Fruit fly (Drosophila melanogaster) whole organism, embryonic: Measurements from ENCODE around the gene Vps52.

ENCODE experiments used
- Adf1 ChIP-seq: fragments of 200-800 bp; sonication (Bioruptor generic); IDR thresholded peaks from 2 replicates; pipeline ENCODE4 v1.3.6; 2022; ENCODE audit warnings: missing biosample characterization, missing genetic modification characterization
- Asciz ChIP-seq: fragments of 200-800 bp; sonication (Bioruptor generic); optimal IDR thresholded peaks from 2 replicates; lab custom pipeline; 2017; ENCODE audit warnings: missing biosample characterization, mild to moderate bottlenecking, missing genetic modification characterization, missing genetic modification reagents
- CG10321 ChIP-seq: fragments of 200-800 bp; sonication (Bioruptor generic); IDR thresholded peaks from 2 replicates; pipeline ENCODE4 v1.3.6; 2022; ENCODE audit warnings: missing biosample characterization, missing genetic modification characterization
- CG11695 ChIP-seq: fragments of 200-800 bp; sonication (Bioruptor generic); IDR thresholded peaks from 3 replicates; pipeline ENCODE4 v1.3.6; 2022; ENCODE audit warnings: missing biosample characterization, missing genetic modification characterization
- CG12391 ChIP-seq: fragments of 200-800 bp; sonication (Bioruptor generic); optimal IDR thresholded peaks from 3 replicates; lab custom pipeline; 2018; ENCODE audit warnings: missing biosample characterization, mild to moderate bottlenecking, missing genetic modification characterization, moderate library complexity
- CG13296 ChIP-seq: fragments of 200-800 bp; sonication (Bioruptor generic); optimal IDR thresholded peaks from 3 replicates; lab custom pipeline; 2018; ENCODE audit warnings: missing biosample characterization, mild to moderate bottlenecking, missing genetic modification characterization
- CG15011 ChIP-seq: fragments of 200-800 bp; sonication (Bioruptor generic); optimal IDR thresholded peaks from 3 replicates; lab custom pipeline; 2018; ENCODE audit warnings: missing biosample characterization, mild to moderate bottlenecking, missing genetic modification characterization
- CG16863 ChIP-seq: fragments of 200-800 bp; sonication (Bioruptor generic); optimal IDR thresholded peaks from 3 replicates; lab custom pipeline; 2016; ENCODE audit warnings: missing biosample characterization, missing genetic modification characterization
- CG17612 ChIP-seq: fragments of 200-800 bp; sonication (Bioruptor generic); IDR thresholded peaks from 2 replicates; pipeline ENCODE4 v1.3.6; 2022; ENCODE audit warnings: missing biosample characterization, missing genetic modification characterization
- CG17912 ChIP-seq: fragments of 200-800 bp; sonication (Bioruptor generic); optimal IDR thresholded peaks from 2 replicates; lab custom pipeline; 2018; ENCODE audit warnings: missing biosample characterization, mild to moderate bottlenecking, missing genetic modification characterization
- CG2712 ChIP-seq: fragments of 200-800 bp; optimal IDR thresholded peaks from 3 replicates; lab custom pipeline; 2019; ENCODE audit warnings: missing biosample characterization, mild to moderate bottlenecking, missing genetic modification characterization, moderate library complexity
- CG30431 ChIP-seq: fragments of 200-800 bp; sonication (Bioruptor generic); optimal IDR thresholded peaks from 2 replicates; lab custom pipeline; 2017; ENCODE audit warnings: missing biosample characterization, missing genetic modification characterization
- CG31441 ChIP-seq: fragments of 200-800 bp; sonication (Bioruptor generic); IDR thresholded peaks from 2 replicates; pipeline ENCODE4 v1.3.6; 2022; ENCODE audit warnings: missing biosample characterization, missing genetic modification characterization
- CG33213 ChIP-seq: fragments of 200-800 bp; sonication (Bioruptor generic); optimal IDR thresholded peaks from 3 replicates; lab custom pipeline; 2016; ENCODE audit warnings: missing biosample characterization, missing genetic modification characterization
- CG4404 ChIP-seq: fragments of 200-800 bp; sonication (Bioruptor generic); IDR thresholded peaks from 2 replicates; pipeline ENCODE4 v1.3.6; 2022; ENCODE audit warnings: missing biosample characterization, missing genetic modification characterization
- CG4424 ChIP-seq: fragments of 200-800 bp; sonication (Bioruptor generic); optimal IDR thresholded peaks from 3 replicates; lab custom pipeline; 2016; ENCODE audit warnings: missing biosample characterization, missing genetic modification characterization
- CG5953 ChIP-seq: fragments of 200-800 bp; sonication (Bioruptor generic); IDR thresholded peaks from 2 replicates; pipeline ENCODE4 v1.3.6; 2022; ENCODE audit warnings: missing biosample characterization, missing genetic modification characterization
- CG6254 ChIP-seq: fragments of 200-800 bp; sonication (Bioruptor generic); optimal IDR thresholded peaks from 3 replicates; lab custom pipeline; 2017; ENCODE audit warnings: mild to moderate bottlenecking, missing biosample characterization, missing genetic modification reagents, missing genetic modification characterization
- CG7556 ChIP-seq: fragments of 200-800 bp; sonication (Bioruptor generic); optimal IDR thresholded peaks from 2 replicates; lab custom pipeline; 2017; ENCODE audit warnings: missing biosample characterization, mild to moderate bottlenecking, missing genetic modification characterization
- CG7745 ChIP-seq: fragments of 200-800 bp; sonication (Bioruptor generic); optimal IDR thresholded peaks from 2 replicates; lab custom pipeline; 2018; ENCODE audit warnings: missing biosample characterization, mild to moderate bottlenecking, missing genetic modification characterization, moderate library complexity
- CG8924 ChIP-seq: fragments of 200-800 bp; optimal IDR thresholded peaks from 3 replicates; lab custom pipeline; 2019; ENCODE audit warnings: missing biosample characterization, mild to moderate bottlenecking, missing genetic modification characterization, moderate library complexity
- CG9437 ChIP-seq: fragments of 200-800 bp; sonication (Bioruptor generic); optimal IDR thresholded peaks from 2 replicates; lab custom pipeline; 2018; ENCODE audit warnings: missing biosample characterization, mild to moderate bottlenecking, missing genetic modification characterization
- CkIIα-i1 ChIP-seq: fragments of 200-800 bp; sonication (Bioruptor generic); IDR thresholded peaks from 2 replicates; pipeline ENCODE4 v1.3.6; 2022; ENCODE audit warnings: missing biosample characterization, missing genetic modification characterization
- D19A ChIP-seq: fragments of 200-800 bp; optimal IDR thresholded peaks from 3 replicates; lab custom pipeline; 2019; ENCODE audit warnings: missing biosample characterization, mild to moderate bottlenecking, missing genetic modification characterization, moderate library complexity
- Doc3 ChIP-seq: fragments of 200-800 bp; sonication (Bioruptor generic); IDR thresholded peaks from 3 replicates; pipeline ENCODE4 v1.3.6; 2022; ENCODE audit warnings: missing biosample characterization, missing genetic modification characterization; ENCODE audit not compliant: partially characterized antibody
- Dp ChIP-seq: fragments of 200-800 bp; sonication (Bioruptor generic); optimal IDR thresholded peaks from 2 replicates; lab custom pipeline; 2018; ENCODE audit warnings: missing biosample characterization, mild to moderate bottlenecking, missing genetic modification characterization, moderate library complexity
- Drgx ChIP-seq: fragments of 200-800 bp; sonication (Bioruptor generic); IDR thresholded peaks from 2 replicates; pipeline ENCODE4 v1.3.6; 2022; ENCODE audit warnings: missing biosample characterization, missing genetic modification characterization
- HHEX ChIP-seq: fragments of 200-800 bp; sonication (Bioruptor generic); optimal IDR thresholded peaks from 3 replicates; lab custom pipeline; 2017; ENCODE audit warnings: missing biosample characterization, mild to moderate bottlenecking, missing genetic modification characterization, missing genetic modification reagents
- Hmx ChIP-seq: fragments of 200-800 bp; sonication (Bioruptor generic); optimal IDR thresholded peaks from 2 replicates; lab custom pipeline; 2016; ENCODE audit warnings: missing biosample characterization, missing genetic modification characterization
- Med ChIP-seq: fragments of 200-800 bp; sonication (Bioruptor generic); peaks from one replicate; lab custom pipeline; 2016; ENCODE audit warnings: missing biosample characterization, missing genetic modification characterization, mild to moderate bottlenecking, inconsistent platforms, moderate library complexity
- Nf-YA ChIP-seq: fragments of 200-800 bp; sonication (Bioruptor generic); IDR thresholded peaks from 2 replicates; pipeline ENCODE4 v1.3.6; 2022; ENCODE audit warnings: missing biosample characterization, missing genetic modification characterization
- Nf-YC ChIP-seq: fragments of 200-800 bp; optimal IDR thresholded peaks from 3 replicates; lab custom pipeline; 2019; ENCODE audit warnings: missing biosample characterization, mild to moderate bottlenecking, missing genetic modification characterization, moderate library complexity
- Oaz ChIP-seq: fragments of 200-800 bp; sonication (Bioruptor generic); IDR thresholded peaks from 2 replicates; pipeline ENCODE4 v1.3.6; 2022; ENCODE audit warnings: missing biosample characterization, missing genetic modification characterization
- Ptx1 ChIP-seq: fragments of 200-800 bp; sonication (Bioruptor generic); IDR thresholded peaks from 2 replicates; pipeline ENCODE4 v1.3.6; 2022; ENCODE audit warnings: missing biosample characterization, missing genetic modification characterization
- Sox102F ChIP-seq: fragments of 200-800 bp; sonication (Bioruptor generic); optimal IDR thresholded peaks from 2 replicates; lab custom pipeline; 2018; ENCODE audit warnings: missing biosample characterization, mild to moderate bottlenecking, missing genetic modification characterization, moderate library complexity
- Ssrp ChIP-seq: fragments of 200-800 bp; sonication (Bioruptor generic); optimal IDR thresholded peaks from 2 replicates; lab custom pipeline; 2018; ENCODE audit warnings: missing biosample characterization, mild to moderate bottlenecking, missing genetic modification characterization, moderate library complexity
- dmrt99B ChIP-seq: fragments of 200-800 bp; sonication (Bioruptor generic); optimal IDR thresholded peaks from 2 replicates; lab custom pipeline; 2018; ENCODE audit warnings: missing biosample characterization, mild to moderate bottlenecking, missing genetic modification characterization, moderate library complexity
- fd3F ChIP-seq: fragments of 200-800 bp; sonication (Bioruptor generic); optimal IDR thresholded peaks from 2 replicates; lab custom pipeline; 2018; ENCODE audit warnings: missing biosample characterization, mild to moderate bottlenecking, missing genetic modification characterization, moderate library complexity
- peb ChIP-seq: fragments of 200-800 bp; sonication (Bioruptor generic); IDR thresholded peaks from 2 replicates; pipeline ENCODE4 v1.3.6; 2022; ENCODE audit warnings: missing biosample characterization, missing genetic modification characterization
- row ChIP-seq: fragments of 200-800 bp; sonication (Bioruptor generic); IDR thresholded peaks from 3 replicates; pipeline ENCODE4 v1.3.6; 2022; ENCODE audit warnings: missing biosample characterization, missing genetic modification characterization
- salm ChIP-seq: fragments of 200-800 bp; sonication (Bioruptor generic); optimal IDR thresholded peaks from 2 replicates; lab custom pipeline; 2018; ENCODE audit warnings: missing biosample characterization, mild to moderate bottlenecking, missing genetic modification characterization
- scrt ChIP-seq: fragments of 200-800 bp; sonication (Bioruptor generic); optimal IDR thresholded peaks from 2 replicates; lab custom pipeline; 2018; ENCODE audit warnings: missing biosample characterization, mild to moderate bottlenecking, missing genetic modification characterization, moderate library complexity
- sd ChIP-seq: fragments of 200-800 bp; sonication (Bioruptor generic); optimal IDR thresholded peaks from 3 replicates; lab custom pipeline; 2018; ENCODE audit warnings: missing biosample characterization, mild to moderate bottlenecking, missing genetic modification characterization, moderate library complexity
- shn ChIP-seq: fragments of 200-800 bp; sonication (Bioruptor generic); optimal IDR thresholded peaks from 3 replicates; lab custom pipeline; 2016; ENCODE audit warnings: missing biosample characterization, missing genetic modification characterization
- slp2 ChIP-seq: fragments of 200-800 bp; sonication (Bioruptor generic); optimal IDR thresholded peaks from 2 replicates; lab custom pipeline; 2016; ENCODE audit warnings: missing biosample characterization, missing genetic modification characterization
- tio ChIP-seq: fragments of 200-800 bp; sonication (Bioruptor generic); optimal IDR thresholded peaks from 2 replicates; lab custom pipeline; 2017; ENCODE audit warnings: missing biosample characterization, missing genetic modification characterization, inconsistent platforms
- tup ChIP-seq: fragments of 200-800 bp; sonication (Bioruptor generic); optimal IDR thresholded peaks from 2 replicates; lab custom pipeline; 2016; ENCODE audit warnings: missing biosample characterization, mild to moderate bottlenecking, missing genetic modification characterization, moderate library complexity
- unc-4 ChIP-seq: fragments of 200-800 bp; sonication (Bioruptor generic); IDR thresholded peaks from 2 replicates; pipeline ENCODE4 v1.3.6; 2022; ENCODE audit warnings: missing biosample characterization, missing genetic modification characterization; ENCODE audit not compliant: partially characterized antibody
- usp ChIP-seq: fragments of >200 bp; optimal IDR thresholded peaks from 2 replicates; lab custom pipeline; 2017; ENCODE audit warnings: missing biosample characterization, missing genetic modification characterization
- zen2 ChIP-seq: fragments of 200-800 bp; sonication (Bioruptor generic); IDR thresholded peaks from 3 replicates; pipeline ENCODE4 v1.3.6; 2022; ENCODE audit warnings: missing biosample characterization, missing genetic modification characterization; ENCODE audit not compliant: partially characterized antibody
- zfh2 ChIP-seq: fragments of 200-800 bp; sonication (Bioruptor generic); optimal IDR thresholded peaks from 2 replicates; lab custom pipeline; 2016; ENCODE audit warnings: missing biosample characterization, missing genetic modification characterization

Vps52 gene

DNA sequence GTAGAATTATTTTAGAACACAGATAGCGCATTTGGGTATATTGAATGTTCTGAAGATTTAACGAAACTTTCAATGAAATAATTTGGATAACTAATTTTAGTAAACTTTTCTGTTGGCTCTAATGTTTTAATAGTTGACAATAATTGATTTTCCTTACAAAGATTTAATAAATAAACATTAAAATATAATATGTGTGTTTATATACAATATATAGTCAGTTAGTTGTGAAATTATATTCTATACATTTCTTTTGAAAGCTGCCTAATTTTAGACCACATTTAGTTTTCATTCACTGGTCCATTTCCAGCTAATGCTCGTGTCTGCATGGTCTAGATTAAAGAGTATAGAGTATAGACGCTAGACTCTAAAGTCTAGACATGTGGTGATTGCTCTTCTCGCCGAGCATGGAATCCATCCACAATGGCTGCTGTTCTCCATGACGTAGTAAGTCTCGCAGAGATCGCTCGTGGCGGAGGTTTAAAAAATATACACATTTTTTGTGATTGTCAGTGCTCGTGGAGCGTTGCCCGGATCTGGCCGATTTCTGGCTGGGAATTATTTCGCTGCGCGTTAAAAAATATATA lies 35.2 kb upstream of the Vps52 start, which contains the start of gene GluRIIB (continued):
- TF ChIP-seq slp2, result no peak
- no peak for TF ChIP-seq zfh2
- no peak for TF ChIP-seq zen2 (GFP tag; lab: Robert Waterston, UW)
- TF ChIP-seq CG10321 (GFP tag; lab: Robert Waterston, UW), result no peak
- no peak for TF ChIP-seq Adf1
- TF ChIP-seq CG7556, result peak; percentile 12
- TF ChIP-seq D19A (tag; lab: Kevin White, UChicago), result peak; percentile 94
- TF ChIP-seq CG12391, result peak; percentile 8
- TF ChIP-seq tio (GFP tag; lab: Kevin White, UChicago), result no peak
- TF ChIP-seq unc-4 (GFP tag; lab: Robert Waterston, UW), result no peak
- no peak for TF ChIP-seq scrt
- TF ChIP-seq usp (GFP tag; lab: Kevin White, UChicago), result no peak
- no peak for TF ChIP-seq CG13296 (GFP tag; lab: Kevin White, UChicago)
- TF ChIP-seq Oaz (GFP tag; lab: Robert Waterston, UW), result no peak
- TF ChIP-seq Dp, result no peak
- peak; percentile 16 for TF ChIP-seq sd
- TF ChIP-seq CG17612 (GFP tag; lab: Robert Waterston, UW), result no peak
- TF ChIP-seq CG6254, result no peak
- no peak for TF ChIP-seq Asciz
- TF ChIP-seq Sox102F (GFP tag; lab: Kevin White, UChicago), result peak; percentile 43
- peak; percentile 19 for TF ChIP-seq Ssrp (tag; lab: Kevin White, UChicago)
- no peak for TF ChIP-seq salm (tag; lab: Kevin White, UChicago)
- peak; percentile 26; the same call in 1 of the 3 replicates for TF ChIP-seq row (GFP tag; lab: Robert Waterston, UW)
- TF ChIP-seq CG5953 (GFP tag; lab: Robert Waterston, UW), result no peak
- TF ChIP-seq Drgx (GFP tag; lab: Robert Waterston, UW), result no peak
- no peak for TF ChIP-seq CG7745 (tag; lab: Kevin White, UChicago)
- TF ChIP-seq Nf-YC (tag; lab: Kevin White, UChicago), result no peak
- TF ChIP-seq Nf-YA (GFP tag; lab: Robert Waterston, UW), result no peak
- TF ChIP-seq CG2712 (tag; lab: Kevin White, UChicago), result peak; percentile 54
- no peak for TF ChIP-seq CG9437
- TF ChIP-seq CG15011 (GFP tag; lab: Kevin White, UChicago), result no peak
- TF ChIP-seq Doc3, result no peak
- TF ChIP-seq CG16863, result no peak
- TF ChIP-seq CG17912 (GFP tag; lab: Kevin White, UChicago), result no peak
- no peak for TF ChIP-seq fd3F (GFP tag; lab: Kevin White, UChicago)
- TF ChIP-seq shn (GFP tag; lab: Kevin White, UChicago), result no peak
- no peak for TF ChIP-seq peb (GFP tag; lab: Robert Waterston, UW)
- no peak for TF ChIP-seq HHEX
- TF ChIP-seq CG8924 (tag; lab: Kevin White, UChicago), result peak; percentile 25
- peak; percentile 43 for TF ChIP-seq Med (GFP tag; lab: Kevin White, UChicago)
- no peak for TF ChIP-seq CG30431 (GFP tag; lab: Kevin White, UChicago)
- no peak for TF ChIP-seq CG4404
- no peak for TF ChIP-seq Ptx1 (GFP tag; lab: Robert Waterston, UW)
- no peak for TF ChIP-seq CG11695 (GFP tag; lab: Robert Waterston, UW)
- TF ChIP-seq dmrt99B, result peak; percentile 56
- TF ChIP-seq CG33213, result no peak
- TF ChIP-seq CG4424 (GFP tag; lab: Kevin White, UChicago), result no peak
- no peak for TF ChIP-seq Hmx
- TF ChIP-seq tup (GFP tag; lab: Kevin White, UChicago), result no peak
- TF ChIP-seq CkIIα-i1, result no peak
- peak; percentile 4; the same call in 1 of the 2 replicates for TF ChIP-seq CG31441
